Worm (Caenorhabditis elegans): ENCODE measurements around the gene F22E5.8.
"Not testable (repeated sequence)": the region's sequence is repeated elsewhere in the genome, so short reads cannot be mapped to it uniquely, and the experiment has no call there.

Gene F22E5.8

DNA sequence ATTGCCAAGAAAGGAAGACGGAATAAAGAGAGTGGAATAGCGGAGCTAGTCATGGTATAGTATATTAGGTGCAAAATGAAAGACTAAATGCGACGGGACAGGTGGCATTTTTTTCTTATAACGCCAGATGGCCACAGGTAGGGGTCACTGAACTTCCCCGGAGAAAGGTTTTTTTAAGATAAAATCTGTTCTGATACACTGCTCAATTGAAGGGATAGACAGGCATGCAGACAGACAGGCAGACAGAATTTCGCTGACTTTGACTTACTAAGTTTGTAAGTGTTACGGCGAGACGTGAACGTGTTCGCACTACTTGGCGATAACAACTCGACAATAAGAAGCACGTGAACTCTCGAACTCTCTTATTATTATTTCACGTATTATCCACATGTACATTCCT, 33.7 kb downstream of the F22E5.8 start, which contains the start of the genes F22E5.20 and F22E5.1:
Gene F22E5.20, minus strand, starts transcription at position 101 of the 400 bp plus-strand sequence.
Gene F22E5.1, plus strand, starts transcription at position 242 of the 400 bp plus-strand sequence.
- TF ChIP-seq ets-5 (GFP tag; IDR thresholded peaks at IDR 0.05); lin-39 (tag; optimal IDR thresholded peaks at IDR 0.05); hpl-2 (GFP tag; optimal IDR thresholded peaks at IDR 0.05): not testable (repeated sequence)

- TF ChIP-seq nhr-237 (tag; optimal IDR thresholded peaks at IDR 0.05): no peak
- TF ChIP-seq F16B12.6 (tag; optimal IDR thresholded peaks at IDR 0.05): no peak
- TF ChIP-seq nhr-71 (tag; optimal IDR thresholded peaks at IDR 0.05): no peak
- TF ChIP-seq lin-35 (GFP tag; optimal IDR thresholded peaks at IDR 0.05): peak in 1 of 2 experiments; percentile 10
- TF ChIP-seq dsc-1 (tag; optimal IDR thresholded peaks at IDR 0.05): no peak
- no peak for TF ChIP-seq ces-1 (GFP tag; optimal IDR thresholded peaks at IDR 0.05)
- no peak for TF ChIP-seq lin-14 (GFP tag; optimal IDR thresholded peaks at IDR 0.05)
- TF ChIP-seq pqm-1 (tag; optimal IDR thresholded peaks at IDR 0.05): peak; percentile 69
- peak; percentile 93 for TF ChIP-seq elt-2 (tag; optimal IDR thresholded peaks at IDR 0.05)
- TF ChIP-seq nhr-20 (tag; optimal IDR thresholded peaks at IDR 0.05): no peak
- TF ChIP-seq tlp-1 (tag; optimal IDR thresholded peaks at IDR 0.05): peak; percentile 76
- no peak for TF ChIP-seq nhr-28 (tag; optimal IDR thresholded peaks at IDR 0.05)
- no peak for TF ChIP-seq skn-1 (tag; optimal IDR thresholded peaks at IDR 0.05)
- no peak for TF ChIP-seq blmp-1 (tag; optimal IDR thresholded peaks at IDR 0.05)
- no peak for TF ChIP-seq snpc-4 (tag; optimal IDR thresholded peaks at IDR 0.05)
- no peak for TF ChIP-seq sup-37 (GFP tag; optimal IDR thresholded peaks at IDR 0.05)
Observed at ce11 chrII:2677534-2678168, 37.8 kb downstream of the F22E5.8 start, which contains the start of gene F22E5.17. Gene F22E5.17, plus strand, starts transcription at chrII:2678041.

DNA sequence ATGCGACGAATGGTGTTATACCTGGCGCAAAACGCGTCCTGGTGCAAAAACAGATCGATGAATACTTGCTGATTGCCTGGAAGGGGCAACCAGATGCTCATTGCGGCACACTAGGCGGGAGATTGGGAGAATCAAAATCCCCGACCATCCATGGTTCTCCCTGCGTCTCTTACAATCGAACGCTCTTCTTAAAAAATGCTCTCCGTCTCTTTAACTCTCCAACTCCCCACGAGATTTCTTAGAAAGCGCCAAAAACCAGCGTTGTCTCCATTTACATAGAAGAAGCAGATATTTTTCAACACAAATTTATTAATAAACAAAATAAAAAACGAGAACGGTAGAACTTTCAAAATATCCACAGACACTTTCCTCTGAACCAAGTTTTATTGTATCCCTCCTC, 41.3 kb downstream of the F22E5.8 start, which contains the start of gene F34D6.1:
Gene F34D6.1, minus strand, starts transcription at position 101 of the 400 bp plus-strand sequence.
- TF ChIP-seq lsy-2 (tag; optimal IDR thresholded peaks at IDR 0.05): no peak
- no peak for TF ChIP-seq ceh-88 (GFP tag; IDR thresholded peaks at IDR 0.05)
- no peak for TF ChIP-seq aly-2 (tag; optimal IDR thresholded peaks at IDR 0.05)
- no peak for TF ChIP-seq Y116A8C.19 (tag; optimal IDR thresholded peaks at IDR 0.05; ENCODE audit: borderline replicate concordance)
- TF ChIP-seq efl-1 (optimal IDR thresholded peaks at IDR 0.05): no peak
- no peak for TF ChIP-seq efl-1 (GFP tag; optimal IDR thresholded peaks at IDR 0.05 in 1 of 2)
- no peak for TF ChIP-seq irx-1 (tag; optimal IDR thresholded peaks at IDR 0.05)
- TF ChIP-seq mdl-1 (tag; optimal IDR thresholded peaks at IDR 0.05): no peak
- TF ChIP-seq pqm-1 (tag; optimal IDR thresholded peaks at IDR 0.05): no peak
- no peak for TF ChIP-seq nhr-19 (GFP tag; conservative IDR thresholded peaks at IDR 0.05)
- TF ChIP-seq dsc-1 (tag; optimal IDR thresholded peaks at IDR 0.05): no peak
- no peak for TF ChIP-seq tbx-2 (tag; optimal IDR thresholded peaks at IDR 0.05)
- TF ChIP-seq lin-35 (GFP tag; optimal IDR thresholded peaks at IDR 0.05): no peak
- TF ChIP-seq sox-4 (tag; optimal IDR thresholded peaks at IDR 0.05): no peak
- no peak for TF ChIP-seq lir-3 (tag; optimal IDR thresholded peaks at IDR 0.05; ENCODE audit: poor library complexity)

- TF ChIP-seq aha-1 (tag; optimal IDR thresholded peaks at IDR 0.05) (no peak), ceh-90 (tag; optimal IDR thresholded peaks at IDR 0.05) (no peak), isw-1 (GFP tag; IDR thresholded peaks at IDR 0.05) (no peak), nhr-76 (tag; optimal IDR thresholded peaks at IDR 0.05) (no peak), pax-3 (tag; optimal IDR thresholded peaks at IDR 0.05) (no peak), mef-2 (tag; optimal IDR thresholded peaks at IDR 0.05) (no peak), ceh-82 (tag; optimal IDR thresholded peaks at IDR 0.05) (no peak), elt-3 (tag; optimal IDR thresholded peaks at IDR 0.05) (no peak), nhr-77 (tag; optimal IDR thresholded peaks at IDR 0.05) (no peak), fkh-8 (tag; optimal IDR thresholded peaks at IDR 0.05) (no peak), snpc-4 (tag; optimal IDR thresholded peaks at IDR 0.05) (no peak), nhr-90 (tag; optimal IDR thresholded peaks at IDR 0.05; ENCODE audit: poor library complexity) (no peak), irx-1 (tag; optimal IDR thresholded peaks at IDR 0.05) (no peak), unc-30 (tag; optimal IDR thresholded peaks at IDR 0.05) (no peak), nhr-47 (tag; optimal IDR thresholded peaks at IDR 0.05) (no peak), ces-1 (GFP tag; optimal IDR thresholded peaks at IDR 0.05) (no peak), aly-2 (tag; optimal IDR thresholded peaks at IDR 0.05) (no peak), grh-1 (GFP tag; IDR thresholded peaks at IDR 0.05) (no peak)
Observed at ce11 chrII:2684208-2684607, 44.4 kb downstream of the F22E5.8 start, which contains the start of gene ceh-87. Gene ceh-87, minus strand, starts transcription at chrII:2684308.
